Fruit fly (Drosophila melanogaster) whole organism, embryonic: ENCODE data around the gene CG3457.

Experiments
- Abd-B ChIP-seq: fragments of 200-800 bp; sonication (Bioruptor generic); optimal IDR thresholded peaks from 2 replicates; lab custom pipeline; 2018; ENCODE audit warnings: missing biosample characterization, mild to moderate bottlenecking, missing genetic modification characterization, moderate library complexity
- BEAF-32 ChIP-seq: fragments of 200-800 bp; sonication (Bioruptor generic); optimal IDR thresholded peaks from 3 replicates; lab custom pipeline; 2017; ENCODE audit warnings: missing biosample characterization, missing genetic modification characterization, mild to moderate bottlenecking, moderate library complexity, missing genetic modification reagents
- BtbVII ChIP-seq: fragments of 200-800 bp; sonication (Bioruptor generic); optimal IDR thresholded peaks from 3 replicates; lab custom pipeline; 2017; ENCODE audit warnings: missing biosample characterization, mild to moderate bottlenecking, missing genetic modification characterization
- CG11456 ChIP-seq: fragments of 200-800 bp; sonication (Bioruptor generic); IDR thresholded peaks from 3 replicates; pipeline ENCODE4 v1.3.6; 2022; ENCODE audit warnings: missing biosample characterization, missing genetic modification characterization
- CG12236 ChIP-seq: fragments of 200-800 bp; sonication (Bioruptor generic); optimal IDR thresholded peaks from 2 replicates; lab custom pipeline; 2016; ENCODE audit warnings: missing biosample characterization, missing genetic modification characterization
- CG12391 ChIP-seq: fragments of 200-800 bp; sonication (Bioruptor generic); optimal IDR thresholded peaks from 3 replicates; lab custom pipeline; 2018; ENCODE audit warnings: missing biosample characterization, mild to moderate bottlenecking, missing genetic modification characterization, moderate library complexity
- CG12942 ChIP-seq: fragments of 200-800 bp; sonication (Bioruptor generic); optimal IDR thresholded peaks from 3 replicates; lab custom pipeline; 2016; ENCODE audit warnings: missing biosample characterization, missing genetic modification characterization
- CG15269 ChIP-seq: fragments of 200-800 bp; sonication (Bioruptor generic); optimal IDR thresholded peaks from 2 replicates; lab custom pipeline; 2018; ENCODE audit warnings: missing biosample characterization, mild to moderate bottlenecking, missing genetic modification characterization, moderate library complexity
- CG18764 ChIP-seq: fragments of 200-800 bp; sonication (Bioruptor generic); optimal IDR thresholded peaks from 3 replicates; lab custom pipeline; 2016; ENCODE audit warnings: missing biosample characterization, missing genetic modification characterization
- CG2712 ChIP-seq: fragments of 200-800 bp; optimal IDR thresholded peaks from 3 replicates; lab custom pipeline; 2019; ENCODE audit warnings: missing biosample characterization, mild to moderate bottlenecking, missing genetic modification characterization, moderate library complexity
- CG31388 ChIP-seq: fragments of 200-800 bp; sonication (Bioruptor generic); optimal IDR thresholded peaks from 2 replicates; lab custom pipeline; 2016; ENCODE audit warnings: missing biosample characterization, missing genetic modification characterization
- CG34224 ChIP-seq: fragments of 200-800 bp; sonication (Bioruptor generic); IDR thresholded peaks from 3 replicates; pipeline ENCODE4 v1.3.6; 2022; ENCODE audit warnings: missing biosample characterization, missing genetic modification characterization; ENCODE audit not compliant: partially characterized antibody
- CG6175 ChIP-seq: fragments of 200-800 bp; sonication (Bioruptor generic); IDR thresholded peaks from 3 replicates; pipeline ENCODE4 v1.3.6; 2022; ENCODE audit warnings: missing biosample characterization, missing genetic modification characterization
- CG6654 ChIP-seq: fragments of 200-800 bp; sonication (Bioruptor generic); optimal IDR thresholded peaks from 2 replicates; lab custom pipeline; 2017; ENCODE audit warnings: missing biosample characterization, mild to moderate bottlenecking, missing genetic modification characterization
- CG6689 ChIP-seq: fragments of 200-800 bp; sonication (Bioruptor generic); IDR thresholded peaks from 2 replicates; pipeline ENCODE4 v1.3.6; 2022; ENCODE audit warnings: missing biosample characterization, missing genetic modification characterization
- CG7963 ChIP-seq: fragments of 200-800 bp; sonication (Bioruptor generic); IDR thresholded peaks from 3 replicates; pipeline ENCODE4 v1.3.6; 2022; ENCODE audit warnings: missing biosample characterization, missing genetic modification characterization; ENCODE audit not compliant: partially characterized antibody
- CG8359 ChIP-seq: fragments of 200-800 bp; sonication (Bioruptor generic); optimal IDR thresholded peaks from 2 replicates; lab custom pipeline; 2017; ENCODE audit warnings: missing biosample characterization, mild to moderate bottlenecking, missing genetic modification characterization, borderline replicate concordance
- CG9609 ChIP-seq: fragments of 200-800 bp; sonication (Bioruptor generic); optimal IDR thresholded peaks from 3 replicates; lab custom pipeline; 2016; ENCODE audit warnings: missing biosample characterization, missing genetic modification characterization
- CG9797 ChIP-seq: fragments of 200-800 bp; sonication (Bioruptor generic); optimal IDR thresholded peaks from 3 replicates; lab custom pipeline; 2018; ENCODE audit warnings: missing biosample characterization, mild to moderate bottlenecking, missing genetic modification characterization
- CG9817 ChIP-seq: fragments of 200-800 bp; sonication (Bioruptor generic); optimal IDR thresholded peaks from 2 replicates; lab custom pipeline; 2018; ENCODE audit warnings: missing biosample characterization, mild to moderate bottlenecking, missing genetic modification characterization, moderate library complexity
- ERR ChIP-seq: fragments of 200-800 bp; sonication (Bioruptor generic); optimal IDR thresholded peaks from 2 replicates; lab custom pipeline; 2016; ENCODE audit warnings: missing biosample characterization, missing genetic modification characterization
- Elba2 ChIP-seq: fragments of 200-800 bp; sonication (Bioruptor generic); optimal IDR thresholded peaks from 3 replicates; lab custom pipeline; 2016; ENCODE audit warnings: missing biosample characterization, missing genetic modification characterization
- Meics ChIP-seq: fragments of 200-800 bp; sonication (Bioruptor generic); optimal IDR thresholded peaks from 2 replicates; lab custom pipeline; 2017; ENCODE audit warnings: missing biosample characterization, mild to moderate bottlenecking, missing genetic modification characterization
- Mrtf ChIP-seq: fragments of 200-800 bp; sonication (Bioruptor generic); IDR thresholded peaks from 3 replicates; pipeline ENCODE4 v1.3.6; 2022; ENCODE audit warnings: missing biosample characterization, missing genetic modification characterization
- NC2β ChIP-seq: fragments of 200-800 bp; sonication (Bioruptor generic); optimal IDR thresholded peaks from 2 replicates; lab custom pipeline; 2016; ENCODE audit warnings: missing biosample characterization, missing genetic modification characterization
- Spps ChIP-seq: fragments of 200-800 bp; sonication (Bioruptor generic); optimal IDR thresholded peaks from 2 replicates; lab custom pipeline; 2018; ENCODE audit warnings: missing biosample characterization, mild to moderate bottlenecking, missing genetic modification characterization
- Sry-β ChIP-seq: fragments of 200-800 bp; sonication (Bioruptor generic); optimal IDR thresholded peaks from 2 replicates; lab custom pipeline; 2018; ENCODE audit warnings: missing biosample characterization, mild to moderate bottlenecking, missing genetic modification characterization, moderate library complexity
- Ssrp ChIP-seq: fragments of 200-800 bp; sonication (Bioruptor generic); optimal IDR thresholded peaks from 2 replicates; lab custom pipeline; 2018; ENCODE audit warnings: missing biosample characterization, mild to moderate bottlenecking, missing genetic modification characterization, moderate library complexity
- ap ChIP-seq: fragments of 200-800 bp; sonication (Bioruptor generic); IDR thresholded peaks from 2 replicates; pipeline ENCODE4 v1.3.6; 2022; ENCODE audit warnings: missing biosample characterization, missing genetic modification characterization
- az2 ChIP-seq: fragments of 200-800 bp; sonication (Bioruptor generic); optimal IDR thresholded peaks from 3 replicates; lab custom pipeline; 2016; ENCODE audit warnings: missing biosample characterization, missing genetic modification characterization
- bab2 ChIP-seq: fragments of 200-800 bp; sonication (Bioruptor generic); optimal IDR thresholded peaks from 2 replicates; lab custom pipeline; 2016; ENCODE audit warnings: missing biosample characterization, missing genetic modification characterization
- crc ChIP-seq: fragments of 200-800 bp; sonication (Bioruptor generic); optimal IDR thresholded peaks from 2 replicates; lab custom pipeline; 2016; ENCODE audit warnings: missing biosample characterization, missing genetic modification characterization
- cwo ChIP-seq: fragments of 200-800 bp; sonication (Bioruptor generic); optimal IDR thresholded peaks from 3 replicates; lab custom pipeline; 2017; ENCODE audit warnings: missing biosample characterization, missing genetic modification characterization, mild to moderate bottlenecking, moderate library complexity, missing genetic modification reagents
- eve ChIP-seq, 2 experiments: fragments of >200 bp; optimal IDR thresholded peaks; 2 replicates each; lab custom pipeline; 2017; ENCODE audit warnings: missing biosample characterization in 2 of 2, missing genetic modification characterization in 2 of 2
- gsb ChIP-seq: fragments of 200-800 bp; sonication (Bioruptor generic); IDR thresholded peaks from 2 replicates; pipeline ENCODE4 v1.3.6; 2022; ENCODE audit warnings: missing biosample characterization, missing genetic modification characterization
- hb ChIP-seq: fragments of 200-800 bp; sonication (Bioruptor generic); IDR thresholded peaks from 3 replicates; pipeline ENCODE4 v1.3.6; 2022; ENCODE audit warnings: missing biosample characterization, missing genetic modification characterization; ENCODE audit not compliant: partially characterized antibody
- hbn ChIP-seq: fragments of 200-800 bp; sonication (Bioruptor generic); IDR thresholded peaks from 2 replicates; pipeline ENCODE4 v1.3.6; 2022; ENCODE audit warnings: missing biosample characterization, missing genetic modification characterization; ENCODE audit not compliant: partially characterized antibody
- jumu ChIP-seq: fragments of 200-800 bp; sonication (Bioruptor generic); optimal IDR thresholded peaks from 3 replicates; lab custom pipeline; 2016; ENCODE audit warnings: missing biosample characterization, missing genetic modification characterization
- luna ChIP-seq: fragments of 200-800 bp; sonication (Bioruptor generic); optimal IDR thresholded peaks from 2 replicates; lab custom pipeline; 2016; ENCODE audit warnings: missing biosample characterization, missing genetic modification characterization
- maf-S ChIP-seq: fragments of 200-800 bp; sonication (Bioruptor generic); optimal IDR thresholded peaks from 2 replicates; lab custom pipeline; 2016; ENCODE audit warnings: missing biosample characterization, missing genetic modification characterization
- mam ChIP-seq: fragments of 200-800 bp; sonication (Bioruptor generic); optimal IDR thresholded peaks from 3 replicates; lab custom pipeline; 2016; ENCODE audit warnings: missing biosample characterization, missing genetic modification characterization
- nerfin-2 ChIP-seq: fragments of 200-800 bp; sonication (Bioruptor generic); IDR thresholded peaks from 2 replicates; pipeline ENCODE4 v1.3.6; 2022; ENCODE audit warnings: missing biosample characterization, missing genetic modification characterization; ENCODE audit not compliant: partially characterized antibody
- otp ChIP-seq: fragments of 200-800 bp; sonication (Bioruptor generic); IDR thresholded peaks from 3 replicates; pipeline ENCODE4, ENCODE4 v1.3.6; 2022; ENCODE audit warnings: missing biosample characterization, missing genetic modification characterization
- pan ChIP-seq, 4 experiments: fragments of >200 bp in 3 of 4; fragments of 200-800 bp in 1 of 4; sonication (Bioruptor generic) in 1 of 4; optimal IDR thresholded peaks in 3 of 4; IDR thresholded peaks in 1 of 4; 2 replicates each; pipeline versions ENCODE4 v1.3.6 to Lab custom; 2017 to 2022; ENCODE audit warnings: missing biosample characterization in 2 of 4, missing genetic modification characterization in 2 of 4, mixed read lengths in 1 of 4
- sd ChIP-seq: fragments of 200-800 bp; sonication (Bioruptor generic); optimal IDR thresholded peaks from 3 replicates; lab custom pipeline; 2018; ENCODE audit warnings: missing biosample characterization, mild to moderate bottlenecking, missing genetic modification characterization, moderate library complexity
- seq ChIP-seq: fragments of 200-800 bp; sonication (Bioruptor generic); IDR thresholded peaks from 2 replicates; pipeline ENCODE4 v1.3.6; 2022; ENCODE audit warnings: missing biosample characterization, missing genetic modification characterization
- sisA ChIP-seq: fragments of 200-800 bp; sonication (Bioruptor generic); IDR thresholded peaks from 2 replicates; pipeline ENCODE4 v1.3.6; 2022; ENCODE audit warnings: missing biosample characterization, missing genetic modification characterization
- slbo ChIP-seq: fragments of 200-800 bp; sonication (Bioruptor generic); IDR thresholded peaks from 2 replicates; pipeline ENCODE4 v1.3.6; 2022; ENCODE audit warnings: missing biosample characterization, missing genetic modification characterization
- tio ChIP-seq: fragments of 200-800 bp; sonication (Bioruptor generic); optimal IDR thresholded peaks from 2 replicates; lab custom pipeline; 2017; ENCODE audit warnings: missing biosample characterization, missing genetic modification characterization, inconsistent platforms
- usp ChIP-seq: fragments of >200 bp; optimal IDR thresholded peaks from 2 replicates; lab custom pipeline; 2017; ENCODE audit warnings: missing biosample characterization, missing genetic modification characterization
- zfh1 ChIP-seq: fragments of 200-800 bp; sonication (Bioruptor generic); IDR thresholded peaks from 3 replicates; pipeline ENCODE4 v1.3.6; 2022; ENCODE audit warnings: missing biosample characterization, missing genetic modification characterization

Gene CG3457

DNA sequence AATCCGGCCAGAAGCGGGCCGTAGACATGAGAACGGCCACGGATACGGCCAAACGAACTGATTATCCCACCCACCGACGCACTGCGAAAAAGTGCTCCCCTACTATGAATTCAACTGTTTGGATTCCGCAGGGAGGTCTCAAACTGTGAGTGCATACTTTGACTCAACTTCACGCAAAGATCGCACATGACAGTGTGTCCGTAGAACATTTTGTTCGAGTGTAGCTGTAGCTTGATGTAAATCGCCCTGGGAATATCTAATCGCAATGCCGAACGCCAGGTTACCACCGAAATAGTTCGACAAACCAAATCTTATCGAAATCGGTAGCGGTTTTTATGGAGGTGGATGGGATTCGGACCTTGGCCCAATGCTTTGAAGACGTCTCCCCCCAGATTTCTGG, 26.6 kb upstream of the CG3457 start (continued):
- TF ChIP-seq tio (no peak), CG9609 (GFP tag; lab: Kevin White, UChicago) (no peak), Abd-B (GFP tag; lab: Kevin White, UChicago) (no peak), slbo (GFP tag; lab: Robert Waterston, UW) (peak; percentile 52; the same call in 1 of the 2 replicates), sisA (GFP tag; lab: Robert Waterston, UW) (no peak), BtbVII (peak; percentile 23), CG6654 (GFP tag; lab: Kevin White, UChicago) (no peak), jumu (GFP tag; lab: Kevin White, UChicago) (no peak), seq (GFP tag; lab: Robert Waterston, UW) (no peak), BEAF-32 (GFP tag; lab: Kevin White, UChicago) (no peak), hb (GFP tag; lab: Robert Waterston, UW) (no peak), zfh1 (GFP tag; lab: Robert Waterston, UW) (no peak), pan (optimal IDR thresholded peaks at IDR 0.05; lab: Kevin White, UChicago) (no peak), pan (GFP tag; optimal IDR thresholded peaks at IDR 0.05 in 1 of 2, IDR thresholded peaks at IDR 0.05 in 1 of 2) (peak in 1 of 2 experiments; percentile 31), maf-S (GFP tag; lab: Kevin White, UChicago) (no peak), CG12942 (GFP tag; lab: Kevin White, UChicago) (no peak), CG11456 (GFP tag; lab: Robert Waterston, UW) (no peak), CG31388 (GFP tag; lab: Kevin White, UChicago) (no peak), bab2 (GFP tag; lab: Kevin White, UChicago) (no peak), luna (GFP tag; lab: Kevin White, UChicago) (no peak), Ssrp (tag; lab: Kevin White, UChicago) (no peak), crc (GFP tag; lab: Kevin White, UChicago) (no peak), Sry-β (GFP tag; lab: Kevin White, UChicago) (no peak), CG6689 (no peak), Spps (tag; lab: Kevin White, UChicago) (no peak), usp (GFP tag; lab: Kevin White, UChicago) (no peak), CG8359 (GFP tag; lab: Kevin White, UChicago) (no peak), CG7963 (GFP tag; lab: Robert Waterston, UW) (no peak), CG12236 (no peak), CG18764 (GFP tag; lab: Kevin White, UChicago) (no peak), sd (peak; percentile 37), CG9817 (tag; lab: Kevin White, UChicago) (no peak), CG2712 (tag; lab: Kevin White, UChicago) (no peak), gsb (GFP tag; lab: Robert Waterston, UW) (no peak), CG6175 (GFP tag; lab: Robert Waterston, UW) (no peak), CG15269 (tag; lab: Kevin White, UChicago) (peak; percentile 46), az2 (GFP tag; lab: Kevin White, UChicago) (no peak), Meics (GFP tag; lab: Kevin White, UChicago) (peak; percentile 39), ERR (GFP tag; lab: Kevin White, UChicago) (no peak), Mrtf (GFP tag; lab: Robert Waterston, UW) (no peak), hbn (GFP tag; lab: Robert Waterston, UW) (no peak), NC2β (GFP tag; lab: Kevin White, UChicago) (no peak), nerfin-2 (GFP tag; lab: Robert Waterston, UW) (no peak), CG34224 (GFP tag; lab: Robert Waterston, UW) (no peak), otp (no peak), CG9797 (no peak), mam (no peak), Elba2 (GFP tag; lab: Kevin White, UChicago) (no peak), cwo (peak; percentile 55), ap (GFP tag; lab: Robert Waterston, UW) (no peak), eve (GFP tag; optimal IDR thresholded peaks at IDR 0.05; lab: Kevin White, UChicago) (no peak), CG12391 (no peak)
